Fruit fly (Drosophila melanogaster) whole organism, larva: ENCODE measurements around the gene HDAC11.
A peak's percentile ranks its signal among the peaks of the same experiment; 100 is the strongest.

Source experiments
- noc ChIP-seq: fragments of 200-800 bp; sonication (Bioruptor generic); optimal IDR thresholded peaks from 3 replicates; lab custom pipeline; 2019; ENCODE audit warnings: missing biosample characterization, mild to moderate bottlenecking, missing genetic modification characterization, moderate library complexity

The HDAC11 gene

DNA sequence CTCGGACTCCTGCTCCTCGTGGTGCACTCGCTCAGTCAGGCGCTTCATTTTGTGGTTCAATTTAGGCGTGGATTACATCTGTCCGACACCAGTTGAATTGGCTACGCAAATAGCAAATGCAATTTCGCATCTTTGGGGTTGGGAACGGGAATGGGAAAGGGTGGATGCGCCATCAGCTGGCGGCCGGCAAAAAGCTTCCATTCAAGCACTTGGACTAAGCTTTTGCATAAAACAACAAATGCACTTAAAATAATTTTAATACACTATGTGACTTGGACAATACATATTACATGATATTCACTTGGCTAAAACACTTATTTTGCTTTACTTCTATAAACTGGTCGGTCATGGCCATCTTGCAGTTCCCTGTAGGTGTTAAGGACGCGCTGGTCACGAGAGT is at the start of gene HDAC11:
HDAC11 (minus strand) TSS at position 101 of the 400 bp plus-strand sequence.
- no peak for TF ChIP-seq noc

- TF ChIP-seq noc, result no peak
Measured at dm6 chr3R:24900816-24901215, 44.8 kb upstream of the HDAC11 start, which contains the start of gene CG10845. Gene CG10845, plus strand, starts transcription at chr3R:24901116.

dm6 chr3R:24894419-24895206 is 38.6 kb upstream of the HDAC11 start, which contains the start of the genes CG31121 and CG11069:
Gene CG31121, minus strand, starts transcription at chr3R:24894605.
Gene CG11069, plus strand, starts transcription at chr3R:24894742.
- no peak for TF ChIP-seq noc

dm6 chr3R:24893320-24893955 is 37.4 kb upstream of the HDAC11 start:
- peak; percentile 91 for TF ChIP-seq noc

DNA sequence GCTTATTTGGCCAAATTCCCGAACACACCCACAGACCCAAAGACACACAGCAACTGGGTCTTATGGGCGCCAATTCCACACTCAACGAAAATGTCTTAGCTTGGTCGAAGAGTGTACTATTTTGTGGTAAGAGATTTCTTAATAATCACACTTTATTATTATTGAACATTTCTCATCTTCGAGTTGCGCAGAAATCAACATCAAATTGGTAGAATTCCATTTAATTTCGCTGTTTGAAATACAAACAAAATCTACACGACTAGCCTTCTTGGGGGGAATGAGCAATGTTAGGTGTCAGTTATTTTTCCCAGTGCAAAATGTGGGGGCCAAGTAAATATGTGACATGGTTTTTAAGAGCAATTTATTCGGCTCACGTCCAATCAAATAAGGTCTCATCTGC is 34.9 kb upstream of the HDAC11 start:
- TF ChIP-seq noc, result peak; percentile 21

dm6 chr3R:24890217-24890616 is 34.2 kb upstream of the HDAC11 start:
- TF ChIP-seq noc, result no peak

DNA sequence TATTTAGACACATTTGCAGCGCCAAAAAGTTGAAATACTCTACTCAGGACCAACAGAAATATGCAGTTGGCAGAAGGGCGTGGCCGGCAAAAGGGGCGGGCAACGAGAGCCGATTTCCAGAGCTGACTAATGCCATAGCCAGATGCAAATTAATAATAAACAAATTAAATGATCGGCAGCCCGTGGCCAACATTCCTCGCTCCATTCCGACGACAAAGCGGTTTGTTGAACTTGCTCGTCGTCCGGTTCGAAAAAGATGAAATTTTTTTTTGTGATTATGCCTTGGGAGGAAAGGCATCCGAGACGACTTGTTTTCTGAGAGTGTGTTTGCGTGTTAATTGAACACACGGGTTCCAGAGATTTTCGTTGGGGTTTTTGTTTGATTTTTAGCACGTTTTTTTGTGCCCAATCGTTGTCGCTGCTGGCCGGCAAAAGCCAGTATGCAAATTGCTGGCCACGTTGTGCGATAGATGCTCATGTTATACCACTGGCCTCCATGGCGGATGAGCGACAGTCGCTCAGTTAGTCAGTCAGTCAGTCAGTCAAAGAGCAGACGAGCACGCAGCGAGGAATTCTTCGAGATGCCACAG is 33.4 kb upstream of the HDAC11 start:
- no peak for TF ChIP-seq noc

DNA sequence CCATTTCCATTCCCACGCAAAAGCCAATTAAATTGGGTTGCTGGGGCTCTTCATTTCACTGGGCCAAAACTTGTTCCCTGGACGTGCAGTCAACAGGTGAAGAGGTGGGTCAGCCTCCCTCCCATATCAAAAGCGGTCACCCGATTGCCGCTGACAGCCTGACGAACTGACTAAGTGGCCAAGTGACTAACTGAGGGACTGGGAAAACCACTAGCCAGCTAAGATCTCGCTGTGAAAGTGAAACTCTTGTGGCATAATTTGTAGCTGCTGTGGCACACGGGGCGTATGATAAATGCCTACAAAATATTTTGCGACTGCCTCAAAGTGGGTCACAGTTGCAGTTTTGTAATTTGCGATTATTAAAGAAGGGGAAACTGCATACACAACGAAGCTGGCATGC is 32.4 kb upstream of the HDAC11 start:
- TF ChIP-seq noc, result no peak

DNA sequence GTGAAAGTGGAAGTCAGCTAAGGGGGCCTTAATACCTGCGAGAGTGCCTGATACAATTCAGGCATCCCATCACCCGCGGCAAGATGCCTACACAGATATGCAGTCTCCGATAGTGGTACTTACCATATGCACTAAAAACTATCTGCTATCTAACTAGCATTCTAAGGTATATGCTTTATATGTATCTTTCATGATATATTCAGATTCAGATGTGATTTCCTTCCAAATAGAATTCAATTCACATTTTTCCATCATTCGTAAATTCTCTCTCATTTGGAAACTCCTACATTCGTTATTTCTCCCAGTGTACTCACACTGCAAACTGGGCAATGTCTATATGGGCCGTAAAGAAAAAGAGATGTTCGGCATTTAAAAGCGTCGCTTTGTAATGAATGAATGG is 30.4 kb upstream of the HDAC11 start:
- TF ChIP-seq noc, result no peak

DNA sequence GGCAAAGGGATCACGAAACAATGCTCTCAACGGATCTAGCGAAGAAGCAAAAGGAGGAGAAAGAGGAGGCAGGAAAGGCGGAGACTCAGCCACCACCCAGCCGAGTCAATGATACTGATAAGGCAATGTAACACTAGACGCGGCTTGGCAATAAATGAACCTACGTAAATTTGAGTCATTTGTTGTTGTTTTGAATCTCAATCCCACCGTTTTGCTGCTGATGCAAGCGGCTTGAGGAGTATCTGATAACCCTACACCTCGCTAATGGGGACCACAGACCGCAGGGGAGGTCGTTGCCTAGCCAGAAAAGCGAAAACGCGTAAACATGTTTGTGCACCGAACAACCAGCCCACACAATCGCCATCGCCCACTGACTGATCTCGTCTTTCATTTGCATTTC is 22.6 kb upstream of the HDAC11 start:
- TF ChIP-seq noc, result no peak

- TF ChIP-seq noc, result no peak
Measured at dm6 chr3R:24876843-24877457, 20.9 kb upstream of the HDAC11 start, which contains the start of the genes CG11089 and CG31381. Gene CG11089, plus strand, starts transcription at chr3R:24877045. Gene CG31381, plus strand, starts transcription at chr3R:24877045.

- peak; percentile 41 for TF ChIP-seq noc
Measured at dm6 chr3R:24875939-24876842, 20.1 kb upstream of the HDAC11 start, which contains the start of gene CG3744. Gene CG3744, minus strand, starts transcription at chr3R:24876654.

DNA sequence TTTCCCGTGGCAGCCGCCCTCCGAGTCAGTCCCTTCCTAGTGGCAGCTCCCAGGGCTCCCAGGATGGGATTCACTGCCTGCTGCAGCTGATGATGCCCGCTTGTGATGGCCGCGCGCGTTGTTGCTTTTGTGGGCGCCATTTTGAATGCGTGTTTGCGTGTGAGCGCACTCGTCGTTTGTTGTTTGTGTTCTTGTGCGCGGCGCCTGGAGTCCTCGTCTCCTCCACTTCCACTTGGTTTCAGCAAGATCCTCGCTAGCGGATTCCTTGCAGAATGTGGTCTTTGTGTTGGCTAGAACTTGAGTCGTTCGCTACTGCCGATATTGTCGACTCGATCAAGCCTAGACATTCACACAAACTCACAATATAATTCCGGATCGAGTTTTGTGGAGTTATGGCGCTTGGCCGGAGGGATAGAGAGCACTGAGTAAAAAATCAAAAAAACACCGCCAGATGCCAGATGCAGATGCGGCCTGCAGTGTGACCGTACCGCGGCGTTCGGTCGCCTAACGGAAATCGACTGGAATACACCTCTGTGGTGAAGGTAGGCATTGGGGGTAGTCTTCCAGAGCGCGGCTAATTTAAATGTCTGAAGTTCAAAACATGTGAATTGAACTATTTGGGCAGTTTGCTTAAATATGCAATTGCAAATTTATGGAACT is 14.5 kb upstream of the HDAC11 start, which contains the start of gene CycB3:
CycB3 (minus strand) TSS at position 428 of the 660 bp plus-strand sequence.
- TF ChIP-seq noc, result no peak

DNA sequence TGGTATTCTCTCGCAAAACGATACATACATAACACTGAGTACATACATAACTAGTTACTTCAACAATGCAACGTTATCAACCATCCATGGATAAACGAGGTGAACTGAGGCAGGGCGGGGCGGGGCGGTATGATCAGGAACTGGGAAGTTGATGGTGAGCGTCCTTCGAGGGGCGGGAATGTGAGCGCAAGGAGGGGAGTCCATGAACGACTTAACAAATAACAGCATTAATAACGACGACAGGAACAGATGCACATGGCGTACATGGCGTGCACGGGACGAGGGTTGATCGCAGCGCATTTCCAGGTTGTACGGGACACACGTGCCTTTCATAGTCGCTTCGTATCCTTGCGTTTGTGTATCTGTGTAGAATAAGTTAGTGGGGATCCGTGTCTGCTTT is 11.9 kb upstream of the HDAC11 start:
- TF ChIP-seq noc, result no peak

dm6 chr3R:24866976-24867375 is 10.9 kb upstream of the HDAC11 start:
- no peak for TF ChIP-seq noc
